Fruit fly (Drosophila melanogaster) whole organism, prepupa: ENCODE results near the gene PpV.
A peak's percentile ranks its signal among the peaks of the same experiment; 100 is the strongest.

Experiments
- CG34406 ChIP-seq: fragments of 200-800 bp; sonication (Bioruptor generic); optimal IDR thresholded peaks from 3 replicates; lab custom pipeline; 2016; ENCODE audit warnings: missing biosample characterization, missing genetic modification characterization
- CG6854 ChIP-seq: fragments of 200-800 bp; sonication (Bioruptor generic); optimal IDR thresholded peaks from 2 replicates; lab custom pipeline; 2017; ENCODE audit warnings: missing biosample characterization, mild to moderate bottlenecking, missing genetic modification characterization
- fkh ChIP-seq: fragments of 200-800 bp; sonication (Bioruptor generic); optimal IDR thresholded peaks from 3 replicates; lab custom pipeline; 2017; ENCODE audit warnings: missing biosample characterization, mild to moderate bottlenecking, missing genetic modification characterization, moderate library complexity

- peak; percentile 90 for TF ChIP-seq CG34406 (GFP tag; lab: Kevin White, UChicago)
- peak; percentile 82 for TF ChIP-seq CG6854 (GFP tag; lab: Kevin White, UChicago)
- TF ChIP-seq fkh (GFP tag; lab: Kevin White, UChicago) = peak; percentile 50
Observed at dm6 chrX:6340593-6341068, 32.1 kb downstream of the PpV start.
